Fruit fly (Drosophila melanogaster) Kc167 (cell line): Measurements from ENCODE around the gene Prp6.

Source experiments
- Myc ChIP-seq: fragments of >200 bp; optimal IDR thresholded peaks from 2 replicates; lab custom pipeline; 2017; ENCODE audit warnings: missing external identifiers
- Sin3A ChIP-seq: fragments of >200 bp; optimal IDR thresholded peaks from 2 replicates; lab custom pipeline; 2018; ENCODE audit warnings: missing external identifiers
- h ChIP-seq: fragments of >200 bp; optimal IDR thresholded peaks from 3 replicates; lab custom pipeline; 2018; ENCODE audit warnings: missing external identifiers
- insv ChIP-seq: fragments of >200 bp; optimal IDR thresholded peaks from 3 replicates; lab custom pipeline; 2018; ENCODE audit warnings: missing external identifiers
- psq ChIP-seq: fragments of >200 bp; optimal IDR thresholded peaks from 2 replicates; lab custom pipeline; 2017; ENCODE audit warnings: missing external identifiers
- ttk ChIP-seq: sonication (Bioruptor generic); optimal IDR thresholded peaks from 2 replicates; lab custom pipeline; 2017; ENCODE audit warnings: missing external identifiers

Gene Prp6

dm6 chr3L:18890283-18891175 lies 14.6 kb upstream of the Prp6 start, which contains the start of gene CG3961:
TSS of gene CG3961 (minus strand) at chr3L:18890483.
- TF ChIP-seq psq (lab: Kevin White, UChicago) (no peak), ttk (lab: Kevin White, UChicago) (no peak), h (lab: Kevin White, UChicago) (no peak), Sin3A (lab: Kevin White, UChicago) (no peak), insv (lab: Kevin White, UChicago) (no peak), Myc (lab: Kevin White, UChicago) (no peak)

dm6 chr3L:18891986-18892385 lies 13.2 kb upstream of the Prp6 start, which contains the start of gene NijB:
TSS of gene NijB (plus strand) at chr3L:18892383.
- TF ChIP-seq h (lab: Kevin White, UChicago) (no peak), Myc (lab: Kevin White, UChicago) (no peak), ttk (lab: Kevin White, UChicago) (no peak), psq (lab: Kevin White, UChicago) (no peak), Sin3A (lab: Kevin White, UChicago) (no peak), insv (lab: Kevin White, UChicago) (no peak)

- TF ChIP-seq insv (lab: Kevin White, UChicago) (no peak), Myc (lab: Kevin White, UChicago) (no peak), h (lab: Kevin White, UChicago) (no peak), Sin3A (lab: Kevin White, UChicago) (no peak), psq (lab: Kevin White, UChicago) (no peak), ttk (lab: Kevin White, UChicago) (no peak)
Observed at dm6 chr3L:18895079-18895478, 10.1 kb upstream of the Prp6 start.

dm6 chr3L:18896297-18896863 lies 8.8 kb upstream of the Prp6 start:
- TF ChIP-seq h (lab: Kevin White, UChicago) (no peak), Sin3A (lab: Kevin White, UChicago) (no peak), psq (lab: Kevin White, UChicago) (no peak), Myc (lab: Kevin White, UChicago) (no peak), insv (lab: Kevin White, UChicago) (no peak), ttk (lab: Kevin White, UChicago) (no peak)

dm6 chr3L:18897459-18898085 lies 7.6 kb upstream of the Prp6 start:
- TF ChIP-seq insv (lab: Kevin White, UChicago) = no peak
- no peak for TF ChIP-seq h (lab: Kevin White, UChicago)
- no peak for TF ChIP-seq Sin3A (lab: Kevin White, UChicago)
- TF ChIP-seq Myc (lab: Kevin White, UChicago) = no peak
- no peak for TF ChIP-seq ttk (lab: Kevin White, UChicago)
- TF ChIP-seq psq (lab: Kevin White, UChicago) = no peak

- TF ChIP-seq insv (lab: Kevin White, UChicago) (no peak), Sin3A (lab: Kevin White, UChicago) (no peak), h (lab: Kevin White, UChicago) (no peak), Myc (lab: Kevin White, UChicago) (no peak)
Observed at dm6 chr3L:18898086-18898470, 7.1 kb upstream of the Prp6 start, which contains the start of gene CG3902. TSS of gene CG3902 (minus strand) at chr3L:18898293.

dm6 chr3L:18898770-18899278 lies 6.3 kb upstream of the Prp6 start, which contains the start of gene RpL26:
TSS of gene RpL26 (plus strand) at chr3L:18898875.
- no peak for TF ChIP-seq Myc (lab: Kevin White, UChicago)
- no peak for TF ChIP-seq psq (lab: Kevin White, UChicago)
- no peak for TF ChIP-seq Sin3A (lab: Kevin White, UChicago)
- TF ChIP-seq insv (lab: Kevin White, UChicago) = no peak
- TF ChIP-seq ttk (lab: Kevin White, UChicago) = no peak
- no peak for TF ChIP-seq h (lab: Kevin White, UChicago)

dm6 chr3L:18901411-18901810 lies 3.8 kb upstream of the Prp6 start, which contains the start of the genes arx and CG6843:
TSS of gene arx (minus strand) at chr3L:18901554.
TSS of gene CG6843 (plus strand) at chr3L:18901594.
- no peak for TF ChIP-seq h (lab: Kevin White, UChicago)
- TF ChIP-seq insv (lab: Kevin White, UChicago) = no peak
- no peak for TF ChIP-seq Sin3A (lab: Kevin White, UChicago)
- no peak for TF ChIP-seq Myc (lab: Kevin White, UChicago)
- no peak for TF ChIP-seq ttk (lab: Kevin White, UChicago)
- TF ChIP-seq psq (lab: Kevin White, UChicago) = no peak

- TF ChIP-seq psq (lab: Kevin White, UChicago) = no peak
- TF ChIP-seq Myc (lab: Kevin White, UChicago) = no peak
- TF ChIP-seq insv (lab: Kevin White, UChicago) = no peak
- TF ChIP-seq ttk (lab: Kevin White, UChicago) = no peak
- no peak for TF ChIP-seq Sin3A (lab: Kevin White, UChicago)
- no peak for TF ChIP-seq h (lab: Kevin White, UChicago)
Observed at dm6 chr3L:18911082-18911481, 5.9 kb downstream of the Prp6 start, which contains the start of gene Ir75d. TSS of gene Ir75d (minus strand) at chr3L:18911182.

- TF ChIP-seq ttk (lab: Kevin White, UChicago) (no peak), psq (lab: Kevin White, UChicago) (no peak), Myc (lab: Kevin White, UChicago) (no peak), Sin3A (lab: Kevin White, UChicago) (no peak), h (lab: Kevin White, UChicago) (no peak), insv (lab: Kevin White, UChicago) (no peak)
Observed at dm6 chr3L:18914100-18914683, 9.0 kb downstream of the Prp6 start, which contains the start of gene COX6AL2. TSS of gene COX6AL2 (minus strand) at chr3L:18914150.
